Fruit fly (Drosophila melanogaster) whole organism, adult: Measurements from ENCODE around the gene CG13048.

Experiments
- CG11617 ChIP-seq: fragments of 200-800 bp; sonication (Bioruptor generic); optimal IDR thresholded peaks from 2 replicates; lab custom pipeline; 2017; ENCODE audit warnings: mild to moderate bottlenecking, missing biosample characterization, missing genetic modification reagents, missing genetic modification characterization
- CG14711 ChIP-seq: fragments of 200-800 bp; sonication (Bioruptor generic); optimal IDR thresholded peaks from 2 replicates; lab custom pipeline; 2018; ENCODE audit warnings: missing biosample characterization, mild to moderate bottlenecking, missing genetic modification characterization, moderate library complexity
- CG5204 ChIP-seq: fragments of 200-800 bp; sonication (Bioruptor generic); optimal IDR thresholded peaks from 2 replicates; lab custom pipeline; 2016; ENCODE audit warnings: missing biosample characterization, missing genetic modification characterization
- CG7045 ChIP-seq: fragments of 200-800 bp; sonication (Bioruptor generic); optimal IDR thresholded peaks from 2 replicates; lab custom pipeline; 2017; ENCODE audit warnings: missing biosample characterization, mild to moderate bottlenecking, missing genetic modification characterization
- CG7101 ChIP-seq: fragments of 200-800 bp; sonication (Bioruptor generic); optimal IDR thresholded peaks from 2 replicates; lab custom pipeline; 2018; ENCODE audit warnings: missing biosample characterization, mild to moderate bottlenecking, missing genetic modification characterization, moderate library complexity
- Clk ChIP-seq: fragments of 200-800 bp; sonication (Bioruptor generic); optimal IDR thresholded peaks from 2 replicates; lab custom pipeline; 2017; ENCODE audit warnings: missing biosample characterization, missing genetic modification characterization
- Hr96 ChIP-seq: fragments of 200-800 bp; sonication (Bioruptor generic); optimal IDR thresholded peaks from 2 replicates; lab custom pipeline; 2016; ENCODE audit warnings: missing biosample characterization, missing genetic modification characterization
- Mnt ChIP-seq: fragments of 200-800 bp; sonication (Bioruptor generic); optimal IDR thresholded peaks from 2 replicates; lab custom pipeline; 2016; ENCODE audit warnings: missing biosample characterization, mild to moderate bottlenecking, missing genetic modification characterization
- bab1 ChIP-seq: fragments of 200-800 bp; sonication (Bioruptor generic); optimal IDR thresholded peaks from 3 replicates; lab custom pipeline; 2019; ENCODE audit warnings: missing biosample characterization, mild to moderate bottlenecking, missing genetic modification characterization, moderate library complexity
- cic ChIP-seq: fragments of 200-800 bp; sonication (Bioruptor generic); optimal IDR thresholded peaks from 2 replicates; lab custom pipeline; 2017; ENCODE audit warnings: missing biosample characterization, mild to moderate bottlenecking, missing genetic modification characterization, moderate library complexity
- kay ChIP-seq: fragments of 200-800 bp; sonication (Bioruptor generic); peaks from one replicate; lab custom pipeline; 2016; ENCODE audit warnings: missing biosample characterization, missing genetic modification characterization, borderline replicate concordance
- pad ChIP-seq: fragments of 200-800 bp; sonication (Bioruptor generic); optimal IDR thresholded peaks from 3 replicates; lab custom pipeline; 2017; ENCODE audit warnings: missing biosample characterization, missing genetic modification characterization, mild to moderate bottlenecking, moderate library complexity, missing genetic modification reagents
- tj ChIP-seq: fragments of 200-800 bp; sonication (Bioruptor generic); optimal IDR thresholded peaks from 3 replicates; lab custom pipeline; 2017; ENCODE audit warnings: missing biosample characterization, mild to moderate bottlenecking, missing genetic modification characterization, moderate library complexity

DNA sequence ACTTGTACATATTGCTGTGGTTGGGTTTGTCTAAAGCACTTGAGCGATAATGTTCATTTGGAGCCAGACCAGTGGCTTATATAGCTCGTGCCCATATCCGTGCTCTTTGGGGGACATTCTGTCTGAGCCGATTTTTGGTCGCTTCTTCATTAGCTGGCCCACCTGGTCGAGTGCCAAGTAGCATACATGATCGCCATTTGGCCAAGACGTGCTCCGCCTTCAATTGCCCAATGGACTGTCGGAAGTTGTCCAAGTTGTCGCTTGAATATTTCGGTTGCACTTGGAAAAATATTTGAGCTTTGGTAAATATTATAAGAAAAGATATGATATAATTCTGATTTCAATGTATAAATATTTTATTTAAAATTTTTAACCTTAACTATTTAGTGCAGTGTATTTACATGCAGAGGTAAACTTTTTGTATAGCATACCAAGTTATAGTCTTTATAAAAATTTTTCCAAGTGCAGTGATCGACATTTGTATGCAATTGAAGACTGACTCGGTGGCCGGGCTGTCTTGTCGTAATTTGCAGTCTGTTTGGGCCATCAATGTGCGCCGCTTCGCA is 1.7 kb upstream of the CG13048 start, which contains the start of gene CG13047:
- TF ChIP-seq CG5204 (GFP tag; lab: Kevin White, UChicago), result no peak
- no peak for TF ChIP-seq Clk (GFP tag; lab: Kevin White, UChicago)
- TF ChIP-seq CG7101 (tag; lab: Kevin White, UChicago), result no peak
- TF ChIP-seq CG7045 (GFP tag; lab: Kevin White, UChicago), result no peak
- TF ChIP-seq tj (GFP tag; lab: Kevin White, UChicago), result no peak
- no peak for TF ChIP-seq Hr96 (GFP tag; lab: Kevin White, UChicago)
- no peak for TF ChIP-seq CG14711 (tag; lab: Kevin White, UChicago)
- TF ChIP-seq bab1 (GFP tag; lab: Kevin White, UChicago), result no peak
- TF ChIP-seq Mnt (GFP tag; lab: Kevin White, UChicago), result no peak
- no peak for TF ChIP-seq kay (GFP tag; lab: Kevin White, UChicago)
- TF ChIP-seq pad (GFP tag; lab: Kevin White, UChicago), result no peak
- no peak for TF ChIP-seq CG11617
- no peak for TF ChIP-seq cic (GFP tag; lab: Kevin White, UChicago)
